Fruit fly (Drosophila melanogaster) whole organism, wandering third instar larva: Measurements from ENCODE around the gene CG10801.

Source experiments
- Abd-B ChIP-seq: fragments of >200 bp; optimal IDR thresholded peaks from 2 replicates; lab custom pipeline; 2017; ENCODE audit warnings: missing biosample characterization, missing genetic modification characterization
- CG32264 ChIP-seq: fragments of 200-800 bp; sonication (Bioruptor generic); optimal IDR thresholded peaks from 2 replicates; lab custom pipeline; 2016; ENCODE audit warnings: missing biosample characterization, missing genetic modification characterization
- CG9705 ChIP-seq: fragments of 200-800 bp; sonication (Bioruptor generic); optimal IDR thresholded peaks from 2 replicates; lab custom pipeline; 2018; ENCODE audit warnings: missing biosample characterization, mild to moderate bottlenecking, missing genetic modification characterization
- CrebA ChIP-seq: fragments of 200-800 bp; sonication (Bioruptor generic); optimal IDR thresholded peaks from 2 replicates; lab custom pipeline; 2016; ENCODE audit warnings: missing biosample characterization, mild to moderate bottlenecking, missing genetic modification characterization, borderline replicate concordance
- Dfd ChIP-seq: fragments of >200 bp; optimal IDR thresholded peaks from 2 replicates; lab custom pipeline; 2017; ENCODE audit warnings: missing biosample characterization, missing genetic modification characterization
- Dif ChIP-seq: fragments of 200-275, 200-300 bp; sonication (Bioruptor generic); optimal IDR thresholded peaks from 2 replicates; lab custom pipeline; 2018; ENCODE audit warnings: missing biosample characterization, missing genetic modification characterization; ENCODE audit not compliant: partially characterized antibody
- GATAd ChIP-seq: sonication (Bioruptor generic); optimal IDR thresholded peaks from 2 replicates; lab custom pipeline; 2016; ENCODE audit warnings: missing biosample characterization, missing genetic modification characterization
- HLH106 ChIP-seq: fragments of 200-800 bp; optimal IDR thresholded peaks from 3 replicates; lab custom pipeline; 2019; ENCODE audit warnings: missing biosample characterization, mild to moderate bottlenecking, missing genetic modification characterization, moderate library complexity
- Hnf4 ChIP-seq: fragments of 200-800 bp; sonication (Bioruptor generic); optimal IDR thresholded peaks from 2 replicates; lab custom pipeline; 2016; ENCODE audit warnings: missing biosample characterization, mild to moderate bottlenecking, missing genetic modification characterization
- Hr78 ChIP-seq: fragments of >200 bp; optimal IDR thresholded peaks from 2 replicates; lab custom pipeline; 2017; ENCODE audit warnings: missing biosample characterization, missing genetic modification characterization
- Hr83 ChIP-seq: fragments of 200-300 bp; sonication (Bioruptor generic); optimal IDR thresholded peaks from 2 replicates; lab custom pipeline; 2016; ENCODE audit warnings: missing biosample characterization, mild to moderate bottlenecking, missing genetic modification characterization, moderate library complexity; ENCODE audit not compliant: poor library complexity, severe bottlenecking
- Jra ChIP-seq: sonication (Bioruptor generic); optimal IDR thresholded peaks from 2 replicates; lab custom pipeline; 2016; ENCODE audit warnings: missing biosample characterization, missing genetic modification characterization
- Mio ChIP-seq: sonication (Bioruptor generic); optimal IDR thresholded peaks from 2 replicates; lab custom pipeline; 2016; ENCODE audit warnings: missing biosample characterization, missing genetic modification characterization
- Myc ChIP-seq: fragments of >200 bp; optimal IDR thresholded peaks from 2 replicates; lab custom pipeline; 2017
- N ChIP-seq: fragments of >200 bp; optimal IDR thresholded peaks from 2 replicates; lab custom pipeline; 2018; ENCODE audit warnings: missing biosample characterization, missing external identifiers, missing genetic modification characterization
- OdsH ChIP-seq: fragments of 200-800 bp; sonication (Bioruptor generic); optimal IDR thresholded peaks from 2 replicates; lab custom pipeline; 2016; ENCODE audit warnings: missing biosample characterization, mild to moderate bottlenecking, missing genetic modification characterization
- Rel ChIP-seq, 2 experiments: fragments of 200-800 bp; sonication (Bioruptor generic) in 1 of 2; optimal IDR thresholded peaks; 2 replicates in 1 of 2; 3 replicates in 1 of 2; lab custom pipeline; 2016 to 2019; ENCODE audit warnings: mild to moderate bottlenecking in 2 of 2, missing biosample characterization in 2 of 2, missing genetic modification characterization in 2 of 2, moderate library complexity in 1 of 2
- Sp1 ChIP-seq: fragments of 200-800 bp; sonication (Bioruptor generic); optimal IDR thresholded peaks from 3 replicates; lab custom pipeline; 2019; ENCODE audit warnings: missing biosample characterization, mild to moderate bottlenecking, missing genetic modification characterization, moderate library complexity
- Vsx2 ChIP-seq: fragments of 200-300, 225-300 bp; sonication (Bioruptor generic); optimal IDR thresholded peaks from 2 replicates; lab custom pipeline; 2018; ENCODE audit warnings: missing biosample characterization, missing genetic modification characterization; ENCODE audit not compliant: partially characterized antibody
- br ChIP-seq: fragments of 200-800 bp; sonication (Bioruptor generic); optimal IDR thresholded peaks from 2 replicates; lab custom pipeline; 2016; ENCODE audit warnings: missing biosample characterization, missing genetic modification characterization
- brk ChIP-seq: fragments of 200-800 bp; sonication (Bioruptor generic); optimal IDR thresholded peaks from 2 replicates; lab custom pipeline; 2016; ENCODE audit warnings: missing biosample characterization, mild to moderate bottlenecking, missing genetic modification characterization
- dl ChIP-seq, 2 experiments: fragments of 175-275, 200-275 bp in 1 of 2; fragments of 200-275 bp in 1 of 2; sonication (Bioruptor generic); optimal IDR thresholded peaks; lab custom pipeline; 2018; ENCODE audit warnings: mild to moderate bottlenecking in 2 of 2, missing biosample characterization in 2 of 2, missing genetic modification characterization in 2 of 2, moderate library complexity in 2 of 2; ENCODE audit not compliant: partially characterized antibody in 2 of 2, insufficient read depth in 1 of 2
- dsf ChIP-seq: sonication (Bioruptor generic); optimal IDR thresholded peaks from 2 replicates; lab custom pipeline; 2016; ENCODE audit warnings: missing biosample characterization, missing genetic modification characterization, borderline replicate concordance
- ey ChIP-seq: fragments of 200-800 bp; sonication (Bioruptor generic); optimal IDR thresholded peaks from 2 replicates; lab custom pipeline; 2016; ENCODE audit warnings: missing biosample characterization, missing genetic modification characterization
- foxo ChIP-seq, 2 experiments: fragments of 200-800 bp; sonication (Bioruptor generic); optimal IDR thresholded peaks; 2 replicates in 1 of 2; 3 replicates in 1 of 2; lab custom pipeline; 2016 to 2017; ENCODE audit warnings: missing biosample characterization in 2 of 2, missing genetic modification characterization in 2 of 2
- fru ChIP-seq: fragments of 200-800 bp; sonication (Bioruptor generic); optimal IDR thresholded peaks from 3 replicates; lab custom pipeline; 2016; ENCODE audit warnings: missing biosample characterization, mild to moderate bottlenecking, missing genetic modification characterization
- h ChIP-seq: fragments of 200-800 bp; sonication (Bioruptor generic); optimal IDR thresholded peaks from 3 replicates; lab custom pipeline; 2016; ENCODE audit warnings: missing biosample characterization, mild to moderate bottlenecking, missing genetic modification characterization
- jim ChIP-seq: fragments of 175-275, 200-325 bp; sonication (Bioruptor generic); optimal IDR thresholded peaks from 2 replicates; lab custom pipeline; 2016; ENCODE audit warnings: missing biosample characterization, mild to moderate bottlenecking, missing genetic modification characterization
- lola ChIP-seq: fragments of >200 bp; optimal IDR thresholded peaks from 2 replicates; lab custom pipeline; 2017; ENCODE audit warnings: missing biosample characterization, missing genetic modification characterization
- pan ChIP-seq: fragments of >200 bp; optimal IDR thresholded peaks from 2 replicates; lab custom pipeline; 2017
- psq ChIP-seq: fragments of 200-800 bp; sonication (Bioruptor generic); optimal IDR thresholded peaks from 3 replicates; lab custom pipeline; 2017; ENCODE audit warnings: missing biosample characterization, mild to moderate bottlenecking, missing genetic modification characterization, moderate library complexity
- rgr ChIP-seq: fragments of 200-800 bp; sonication (Bioruptor generic); optimal IDR thresholded peaks from 3 replicates; lab custom pipeline; 2016; ENCODE audit warnings: missing biosample characterization, mild to moderate bottlenecking, missing genetic modification characterization
- sage ChIP-seq: fragments of 200-800 bp; sonication (Bioruptor generic); optimal IDR thresholded peaks from 2 replicates; lab custom pipeline; 2016; ENCODE audit warnings: missing biosample characterization, mild to moderate bottlenecking, missing genetic modification characterization
- sv ChIP-seq: fragments of 200-800 bp; sonication (Bioruptor generic); optimal IDR thresholded peaks from 3 replicates; lab custom pipeline; 2016; ENCODE audit warnings: missing biosample characterization, missing genetic modification characterization
- tai ChIP-seq: sonication (Bioruptor generic); optimal IDR thresholded peaks from 2 replicates; lab custom pipeline; 2016; ENCODE audit warnings: missing biosample characterization, missing genetic modification characterization
- usp ChIP-seq: fragments of >200 bp; optimal IDR thresholded peaks from 2 replicates; lab custom pipeline; 2017; ENCODE audit warnings: missing biosample characterization, missing genetic modification characterization
- woc ChIP-seq: sonication (Bioruptor generic); optimal IDR thresholded peaks from 2 replicates; lab custom pipeline; 2016; ENCODE audit warnings: missing biosample characterization, mild to moderate bottlenecking, missing genetic modification characterization

Gene CG10801

dm6 chrX:3463944-3464343 is 3.6 kb downstream of the CG10801 start, which contains the start of gene CG16781:
CG16781 (minus strand) TSS chrX:3464044.
- TF ChIP-seq h (GFP tag; lab: Kevin White, UChicago): no peak
- TF ChIP-seq OdsH: no peak
- no peak for TF ChIP-seq dl (GFP tag; optimal IDR thresholded peaks at IDR 0.05; lab: Kevin White, UChicago; ENCODE audit: insufficient read depth in 1 of 2, partially characterized antibody in 2 of 2)
- TF ChIP-seq dsf: no peak
- no peak for TF ChIP-seq GATAd (GFP tag; lab: Kevin White, UChicago)
- no peak for TF ChIP-seq Myc (lab: Kevin White, UChicago)
- no peak for TF ChIP-seq fru (GFP tag; lab: Kevin White, UChicago)
- no peak for TF ChIP-seq Mio (GFP tag; lab: Kevin White, UChicago)
- TF ChIP-seq Vsx2 (GFP tag; lab: Kevin White, UChicago): no peak
- TF ChIP-seq sv (GFP tag; lab: Kevin White, UChicago): no peak
- no peak for TF ChIP-seq usp (GFP tag; lab: Kevin White, UChicago)
- TF ChIP-seq jim (GFP tag; lab: Kevin White, UChicago): no peak
- TF ChIP-seq Hnf4 (GFP tag; lab: Kevin White, UChicago): no peak
- no peak for TF ChIP-seq Dif (GFP tag; lab: Kevin White, UChicago)
- TF ChIP-seq pan (lab: Kevin White, UChicago): no peak
- TF ChIP-seq Sp1 (GFP tag; lab: Kevin White, UChicago): no peak
- no peak for TF ChIP-seq Abd-B (GFP tag; lab: Kevin White, UChicago)
- no peak for TF ChIP-seq Jra

- TF ChIP-seq Dfd (no peak), Rel (GFP tag; optimal IDR thresholded peaks at IDR 0.05; lab: Kevin White, UChicago) (no peak), Rel (tag; optimal IDR thresholded peaks at IDR 0.05; lab: Kevin White, UChicago) (no peak), Sp1 (GFP tag; lab: Kevin White, UChicago) (no peak), Myc (lab: Kevin White, UChicago) (peak; percentile 56), ey (GFP tag; lab: Kevin White, UChicago) (no peak)
These were observed 5.2 kb downstream of the CG10801 start for dm6 chrX:3465551-3465950.

- no peak for TF ChIP-seq fru (GFP tag; lab: Kevin White, UChicago)
- TF ChIP-seq Abd-B (GFP tag; lab: Kevin White, UChicago): no peak
- no peak for TF ChIP-seq brk (GFP tag; lab: Kevin White, UChicago)
- no peak for TF ChIP-seq HLH106
- TF ChIP-seq br (GFP tag; lab: Kevin White, UChicago): no peak
- TF ChIP-seq dsf: no peak
- no peak for TF ChIP-seq h (GFP tag; lab: Kevin White, UChicago)
- no peak for TF ChIP-seq jim (GFP tag; lab: Kevin White, UChicago)
- no peak for TF ChIP-seq Mio (GFP tag; lab: Kevin White, UChicago)
- TF ChIP-seq Hnf4 (GFP tag; lab: Kevin White, UChicago): no peak
- TF ChIP-seq, all 38 proteins: peak for 0
These were observed 10.2 kb downstream of the CG10801 start for dm6 chrX:3470467-3471079.

dm6 chrX:3473636-3474035 is 13.2 kb downstream of the CG10801 start:
- TF ChIP-seq Abd-B (GFP tag; lab: Kevin White, UChicago): no peak
- no peak for TF ChIP-seq Jra
- TF ChIP-seq CrebA (GFP tag; lab: Kevin White, UChicago): no peak
- TF ChIP-seq h (GFP tag; lab: Kevin White, UChicago): peak; percentile 24
- TF ChIP-seq br (GFP tag; lab: Kevin White, UChicago): no peak
- TF ChIP-seq brk (GFP tag; lab: Kevin White, UChicago): no peak
- no peak for TF ChIP-seq Myc (lab: Kevin White, UChicago)
- TF ChIP-seq OdsH: no peak
- TF ChIP-seq Dif (GFP tag; lab: Kevin White, UChicago): no peak
- no peak for TF ChIP-seq Mio (GFP tag; lab: Kevin White, UChicago)
- TF ChIP-seq CG32264 (GFP tag; lab: Kevin White, UChicago): no peak
- TF ChIP-seq dl (GFP tag; optimal IDR thresholded peaks at IDR 0.05; lab: Kevin White, UChicago; ENCODE audit: insufficient read depth in 1 of 2, partially characterized antibody in 2 of 2): no peak
- peak; percentile 27 for TF ChIP-seq rgr (GFP tag; lab: Kevin White, UChicago)
- no peak for TF ChIP-seq tai (GFP tag; lab: Kevin White, UChicago)
- TF ChIP-seq usp (GFP tag; lab: Kevin White, UChicago): no peak
- TF ChIP-seq foxo (GFP tag; optimal IDR thresholded peaks at IDR 0.05; lab: Kevin White, UChicago): peak in 1 of 2 experiments; percentile 25
- TF ChIP-seq ey (GFP tag; lab: Kevin White, UChicago): peak; percentile 4
- TF ChIP-seq lola (GFP tag; lab: Kevin White, UChicago): no peak
- peak; percentile 21 for TF ChIP-seq Sp1 (GFP tag; lab: Kevin White, UChicago)
- no peak for TF ChIP-seq dsf
- no peak for TF ChIP-seq N (GFP tag; lab: Kevin White, UChicago)
- peak; percentile 61 for TF ChIP-seq psq
- no peak for TF ChIP-seq pan (lab: Kevin White, UChicago)
- no peak for TF ChIP-seq Dfd
- TF ChIP-seq HLH106: peak; percentile 44
- TF ChIP-seq Hr78 (GFP tag; lab: Kevin White, UChicago): no peak
- no peak for TF ChIP-seq sage (GFP tag; lab: Kevin White, UChicago)
- TF ChIP-seq Vsx2 (GFP tag; lab: Kevin White, UChicago): no peak
- no peak for TF ChIP-seq Hr83 (GFP tag; lab: Kevin White, UChicago)
- TF ChIP-seq jim (GFP tag; lab: Kevin White, UChicago): no peak
- no peak for TF ChIP-seq Rel (GFP tag; optimal IDR thresholded peaks at IDR 0.05; lab: Kevin White, UChicago)
- no peak for TF ChIP-seq Rel (tag; optimal IDR thresholded peaks at IDR 0.05; lab: Kevin White, UChicago)
- peak; percentile 10 for TF ChIP-seq fru (GFP tag; lab: Kevin White, UChicago)
- TF ChIP-seq woc (GFP tag; lab: Kevin White, UChicago): peak; percentile 77
- peak; percentile 51 for TF ChIP-seq Hnf4 (GFP tag; lab: Kevin White, UChicago)
- TF ChIP-seq CG9705 (GFP tag; lab: Kevin White, UChicago): no peak
- TF ChIP-seq GATAd (GFP tag; lab: Kevin White, UChicago): no peak
- TF ChIP-seq sv (GFP tag; lab: Kevin White, UChicago): no peak
